Fruit fly (Drosophila melanogaster): ENCODE measurements around the gene jp.
A peak's percentile ranks its signal among the peaks of the same experiment; 100 is the strongest.

The jp gene

dm6 chr2L:9569588-9570434 is 3.3 kb upstream of the jp start (continued):
- TF ChIP-seq Opbp (GFP tag; IDR thresholded peaks at IDR 0.05; ENCODE audit: partially characterized antibody) = no peak
- peak; percentile 10 for TF ChIP-seq CG4360 (GFP tag; IDR thresholded peaks at IDR 0.05)
- TF ChIP-seq CoRest (tag; optimal IDR thresholded peaks at IDR 0.05) = peak; percentile 98
- peak; percentile 80 for TF ChIP-seq shn (GFP tag; optimal IDR thresholded peaks at IDR 0.05)
- peak; percentile 90 for TF ChIP-seq CG10654 (GFP tag; optimal IDR thresholded peaks at IDR 0.05)
- TF ChIP-seq Gug (GFP tag; IDR thresholded peaks at IDR 0.05) = peak; percentile 77; the same call in 3 of the 4 replicates
- TF ChIP-seq CG4820 (GFP tag; optimal IDR thresholded peaks at IDR 0.05) = peak; percentile 94
- peak; percentile 77 to 87 for TF ChIP-seq Pdp1 (GFP tag; optimal IDR thresholded peaks at IDR 0.05)
- TF ChIP-seq CG9727 (GFP tag; optimal IDR thresholded peaks at IDR 0.05) = peak; percentile 99
- peak; percentile 74 for TF ChIP-seq CG8089 (GFP tag; optimal IDR thresholded peaks at IDR 0.05)
- TF ChIP-seq CG11456 (GFP tag; IDR thresholded peaks at IDR 0.05) = peak; percentile 84
- peak; percentile 91 for TF ChIP-seq ewg (GFP tag; optimal IDR thresholded peaks at IDR 0.05)
- TF ChIP-seq Six4 (GFP tag; optimal IDR thresholded peaks at IDR 0.05) = peak; percentile 95
- TF ChIP-seq Drgx (GFP tag; IDR thresholded peaks at IDR 0.05) = peak; percentile 92
- no peak; the same call in 1 of the 2 replicates for TF ChIP-seq CG10321 (GFP tag; IDR thresholded peaks at IDR 0.05)
- no peak for TF ChIP-seq CG8478 (optimal IDR thresholded peaks at IDR 0.05)
- peak; percentile 38; the same call in 1 of the 3 replicates for TF ChIP-seq CG2199 (GFP tag; IDR thresholded peaks at IDR 0.05)
- peak; percentile 84 for TF ChIP-seq Mad (GFP tag; optimal IDR thresholded peaks at IDR 0.05)
- TF ChIP-seq hth (optimal IDR thresholded peaks at IDR 0.05) = no peak
- no peak for TF ChIP-seq br (optimal IDR thresholded peaks at IDR 0.05)
- peak; percentile 93 for TF ChIP-seq CG9817 (tag; optimal IDR thresholded peaks at IDR 0.05)
- peak; percentile 98 for TF ChIP-seq Sox100B (GFP tag; optimal IDR thresholded peaks at IDR 0.05)
- peak; percentile 71; the same call in 2 of the 3 replicates for TF ChIP-seq ken (GFP tag; IDR thresholded peaks at IDR 0.05)
- peak; percentile 93 for TF ChIP-seq CG4282 (GFP tag; optimal IDR thresholded peaks at IDR 0.05)
- TF ChIP-seq Aef1 (GFP tag; IDR thresholded peaks at IDR 0.05) = peak; percentile 82
- TF ChIP-seq wor (GFP tag; IDR thresholded peaks at IDR 0.05) = peak; percentile 83
- peak; percentile 94 for TF ChIP-seq ind (GFP tag; optimal IDR thresholded peaks at IDR 0.05)
- peak; percentile 78 for TF ChIP-seq CG11085 (GFP tag; IDR thresholded peaks at IDR 0.05)
- peak; percentile 51; the same call in 1 of the 2 replicates for TF ChIP-seq CG16779 (GFP tag; IDR thresholded peaks at IDR 0.05)
- TF ChIP-seq Sin3A (optimal IDR thresholded peaks at IDR 0.05) = no peak
- peak; percentile 95 for TF ChIP-seq so (GFP tag; IDR thresholded peaks at IDR 0.05)
- peak; percentile 95 for TF ChIP-seq Atf6 (GFP tag; IDR thresholded peaks at IDR 0.05)
- peak; percentile 89 for TF ChIP-seq CG14441 (GFP tag; IDR thresholded peaks at IDR 0.05)
- TF ChIP-seq dmrt99B (tag; optimal IDR thresholded peaks at IDR 0.05) = peak; percentile 98
- 0 out of 2 replicates have a peak, but pooled peaks have one; percentile 22 for TF ChIP-seq tna (GFP tag; IDR thresholded peaks at IDR 0.05; ENCODE audit: partially characterized antibody)
- TF ChIP-seq insv (GFP tag; optimal IDR thresholded peaks at IDR 0.05) = peak in 1 of 2 experiments; percentile 74
- TF ChIP-seq emc (GFP tag; optimal IDR thresholded peaks at IDR 0.05) = peak; percentile 32
- no peak for TF ChIP-seq chinmo (GFP tag; IDR thresholded peaks at IDR 0.05; ENCODE audit: partially characterized antibody)
- peak; percentile 95 for TF ChIP-seq nau (GFP tag; optimal IDR thresholded peaks at IDR 0.05)
- TF ChIP-seq Dfd (GFP tag; optimal IDR thresholded peaks at IDR 0.05) = peak in 1 of 2 experiments; percentile 89
- TF ChIP-seq Rfx (GFP tag; IDR thresholded peaks at IDR 0.05) = peak; percentile 92
- peak; percentile 82 for TF ChIP-seq Taf1 (GFP tag; IDR thresholded peaks at IDR 0.05)
- TF ChIP-seq CG11247 (GFP tag; IDR thresholded peaks at IDR 0.05) = peak; percentile 82
- TF ChIP-seq pho (GFP tag; optimal IDR thresholded peaks at IDR 0.05) = peak; percentile 81
- TF ChIP-seq slp2 (GFP tag; optimal IDR thresholded peaks at IDR 0.05) = peak; percentile 80
- TF ChIP-seq NFAT (GFP tag; IDR thresholded peaks at IDR 0.05) = peak; percentile 69
- TF ChIP-seq twi (tag; optimal IDR thresholded peaks at IDR 0.05) = peak; percentile 92
- TF ChIP-seq Ets65A (GFP tag) = peak; percentile 71
- peak; percentile 91 for TF ChIP-seq CG34422 (GFP tag; IDR thresholded peaks at IDR 0.05)
- no peak for TF ChIP-seq prd (optimal IDR thresholded peaks at IDR 0.05)
- peak; percentile 93 for TF ChIP-seq prd (GFP tag; IDR thresholded peaks at IDR 0.05)

Data from whole organism, embryonic.